Worm (Caenorhabditis elegans) whole organism, L1 larva: Measurements from ENCODE around the gene ZC487.1.

ENCODE experiments used
- jun-1 ChIP-seq: fragments of 150-350 bp; optimal IDR thresholded peaks from 2 replicates; lab custom pipeline; 2014; ENCODE audit warnings: missing biosample characterization, missing genetic modification reagents, missing genetic modification characterization
- lin-35 ChIP-seq, 2 experiments: fragments of 150-350 bp; optimal IDR thresholded peaks; 2 replicates each; lab custom pipeline; 2014; ENCODE audit warnings: missing biosample characterization in 2 of 2, missing genetic modification characterization in 2 of 2, missing genetic modification reagents in 2 of 2
- lsy-2 ChIP-seq, 2 experiments: fragments of 150-350 bp; optimal IDR thresholded peaks; 2 replicates each; lab custom pipeline; 2014; ENCODE audit warnings: missing biosample characterization in 2 of 2, missing genetic modification characterization in 2 of 2
- nhr-85 ChIP-seq: sonication (generic microtip); peaks from one replicate; lab custom pipeline; 2016; ENCODE audit warnings: missing genetic modification characterization, inconsistent platforms, missing compliant biosample characterization
- rnt-1 ChIP-seq: sonication (generic microtip); optimal IDR thresholded peaks from 2 replicates; lab custom pipeline; 2016; ENCODE audit warnings: mild to moderate bottlenecking, missing genetic modification characterization, moderate library complexity, missing compliant biosample characterization
- skn-1 ChIP-seq: fragments of 150-350 bp; optimal IDR thresholded peaks from 2 replicates; lab custom pipeline; 2014; ENCODE audit warnings: missing biosample characterization, missing genetic modification characterization
- unc-62 ChIP-seq: fragments of 150-350 bp; optimal IDR thresholded peaks from 2 replicates; lab custom pipeline; 2014; ENCODE audit warnings: missing biosample characterization, missing genetic modification reagents, missing genetic modification characterization
- zag-1 ChIP-seq: fragments of 150-350 bp; optimal IDR thresholded peaks from 2 replicates; lab custom pipeline; 2014; ENCODE audit warnings: missing biosample characterization, missing genetic modification characterization

DNA sequence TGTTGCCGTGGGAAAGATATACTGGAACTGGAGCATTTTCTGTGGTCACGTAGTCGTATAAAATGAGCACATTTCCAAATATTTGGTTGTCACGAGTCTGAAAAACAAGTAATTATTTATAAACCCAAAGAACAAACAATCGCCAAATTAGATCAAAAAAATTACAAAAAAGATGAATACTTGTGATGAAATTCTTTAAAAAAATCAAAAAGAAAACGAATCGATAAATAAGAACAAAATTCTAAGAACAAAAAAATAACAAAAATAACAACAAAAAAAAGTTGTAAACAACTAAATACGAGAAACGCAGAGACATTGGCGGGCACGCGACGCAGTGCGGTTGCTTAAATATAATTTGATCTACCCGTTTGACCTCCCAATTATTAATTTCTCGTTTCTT, 46.4 kb downstream of the ZC487.1 start, which contains the start of gene ZC404.16:
- no peak for TF ChIP-seq lsy-2 (tag; optimal IDR thresholded peaks at IDR 0.05; lab: Kevin White, UChicago)
- TF ChIP-seq unc-62 (GFP tag; lab: Kevin White, UChicago), result no peak
- no peak for TF ChIP-seq zag-1 (tag; lab: Kevin White, UChicago)
- TF ChIP-seq jun-1 (tag; lab: Kevin White, UChicago), result no peak
- TF ChIP-seq lin-35 (GFP tag; optimal IDR thresholded peaks at IDR 0.05; lab: Kevin White, UChicago), result no peak
- TF ChIP-seq nhr-85, result no peak
- no peak for TF ChIP-seq rnt-1
- no peak for TF ChIP-seq skn-1
